Worm (Caenorhabditis elegans) whole organism, mixed stage, embryonic: ENCODE measurements around the gene K07D4.9.

Experiments
- ces-1 ChIP-seq: fragments of 150-350 bp; optimal IDR thresholded peaks from 2 replicates; lab custom pipeline; 2014; ENCODE audit warnings: missing biosample characterization, missing genetic modification reagents, missing genetic modification characterization
- elt-3 ChIP-seq: fragments of 150-350 bp; optimal IDR thresholded peaks from 2 replicates; lab custom pipeline; 2014; ENCODE audit warnings: missing biosample characterization, missing genetic modification characterization
- lsy-2 ChIP-seq: fragments of 150-350 bp; optimal IDR thresholded peaks from 2 replicates; lab custom pipeline; 2014; ENCODE audit warnings: missing biosample characterization, missing genetic modification characterization
- nhr-237 ChIP-seq: fragments of 150-350 bp; optimal IDR thresholded peaks from 2 replicates; lab custom pipeline; 2014; ENCODE audit warnings: missing biosample characterization, missing genetic modification characterization
- nhr-76 ChIP-seq: sonication (generic microtip); optimal IDR thresholded peaks from 2 replicates; lab custom pipeline; 2017; ENCODE audit warnings: missing biosample characterization, missing genetic modification characterization
- pha-4 ChIP-seq: fragments of 150-350 bp; optimal IDR thresholded peaks from 2 replicates; lab custom pipeline; 2018; ENCODE audit warnings: missing biosample characterization, missing genetic modification reagents, missing genetic modification characterization

DNA sequence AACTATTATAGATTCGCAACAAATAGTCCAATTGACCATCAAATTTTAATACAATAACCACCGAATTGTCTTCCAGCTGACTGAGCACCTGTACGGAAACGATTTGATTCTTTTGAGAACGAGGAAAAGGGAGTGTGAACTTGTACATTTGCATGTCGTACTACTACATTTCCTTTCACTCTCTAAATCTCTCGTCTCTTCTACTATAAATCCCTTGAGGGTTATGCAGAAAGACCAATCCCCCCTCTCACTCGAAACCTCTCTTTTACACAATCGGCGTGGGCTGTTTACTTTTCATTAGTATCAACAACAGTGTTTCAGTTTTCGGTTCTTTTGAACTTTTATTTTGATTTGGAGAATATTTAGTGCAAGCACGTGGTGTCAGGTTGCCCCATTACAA is 26.2 kb upstream of the K07D4.9 start:
- TF ChIP-seq elt-3 (tag; lab: Kevin White, UChicago) = no peak
- TF ChIP-seq nhr-237 (tag; lab: Kevin White, UChicago) = no peak
- peak; percentile 32 for TF ChIP-seq pha-4 (tag; lab: Kevin White, UChicago)
- no peak for TF ChIP-seq lsy-2 (tag; lab: Kevin White, UChicago)
- TF ChIP-seq ces-1 (GFP tag; lab: Kevin White, UChicago) = peak; percentile 53
- TF ChIP-seq nhr-76 (tag; lab: Kevin White, UChicago) = no peak
